Fruit fly (Drosophila melanogaster): ENCODE results near the gene Pdha.
A peak's percentile ranks its signal among the peaks of the same experiment; 100 is the strongest.

The Pdha gene

DNA sequence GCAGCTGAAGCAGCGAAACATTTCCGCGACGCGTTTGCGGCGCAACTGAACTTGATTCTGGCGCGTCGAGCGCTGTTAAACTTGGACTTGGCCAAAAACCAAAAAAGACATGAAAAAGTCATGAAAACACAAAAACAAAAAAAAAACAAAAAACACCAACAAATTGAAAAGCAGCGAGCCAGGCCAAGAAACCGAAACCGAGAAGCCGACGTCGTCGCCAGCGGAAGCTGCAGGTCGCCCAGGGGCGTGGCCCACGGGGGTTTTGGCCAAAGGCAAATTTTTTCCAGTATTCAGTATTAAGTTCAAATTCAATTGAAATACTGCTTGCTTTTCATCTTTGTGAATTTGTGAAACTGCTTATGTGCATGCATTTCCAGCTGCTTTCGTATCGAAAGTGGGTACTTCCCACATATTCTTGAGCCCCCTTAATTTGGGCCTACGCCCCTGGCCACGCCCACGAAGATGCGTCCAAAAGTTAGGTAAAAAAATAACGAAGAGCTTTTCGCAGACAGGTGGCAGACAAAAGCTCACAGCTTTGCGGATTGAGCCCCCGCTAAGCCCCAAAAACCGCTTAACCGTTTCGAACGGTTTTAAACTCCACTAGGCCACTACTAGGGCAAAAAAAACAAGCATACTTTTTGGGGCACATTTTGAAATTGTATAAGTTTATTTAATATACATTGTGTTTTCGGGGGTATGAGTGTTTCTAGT, 35.3 kb upstream of the Pdha start, which contains the start of gene CG3009:
CG3009 (minus strand) TSS at position 51 of the 711 bp plus-strand sequence.
- TF ChIP-seq CG8632 (GFP tag; optimal IDR thresholded peaks at IDR 0.05) = peak; percentile 97
- TF ChIP-seq vri (GFP tag; optimal IDR thresholded peaks at IDR 0.05) = peak; percentile 97
- TF ChIP-seq achi (GFP tag; optimal IDR thresholded peaks at IDR 0.05) = peak; percentile 97
- peak; percentile 99 for TF ChIP-seq esn (GFP tag; optimal IDR thresholded peaks at IDR 0.05)
- TF ChIP-seq Eip78C (GFP tag) = peak; percentile 99
- peak; percentile 97 for TF ChIP-seq acj6 (GFP tag; optimal IDR thresholded peaks at IDR 0.05)
- peak; percentile 96 for TF ChIP-seq CG10669 (GFP tag; optimal IDR thresholded peaks at IDR 0.05)
- peak; percentile 95 for TF ChIP-seq fd59A (GFP tag; optimal IDR thresholded peaks at IDR 0.05)
- TF ChIP-seq pdm3 (GFP tag; optimal IDR thresholded peaks at IDR 0.05) = peak; percentile 98
- peak; percentile 98 for TF ChIP-seq Hr39 (GFP tag; optimal IDR thresholded peaks at IDR 0.05)
- peak; percentile 94 for TF ChIP-seq CG3032 (tag; optimal IDR thresholded peaks at IDR 0.05)
- peak; percentile 99 for TF ChIP-seq CG6792 (GFP tag; optimal IDR thresholded peaks at IDR 0.05)
- peak; percentile 95 for TF ChIP-seq fd85E (GFP tag; optimal IDR thresholded peaks at IDR 0.05)
- peak; percentile 96 for TF ChIP-seq Lpt (GFP tag; optimal IDR thresholded peaks at IDR 0.05)
- peak; percentile 93 for TF ChIP-seq CG11294 (GFP tag; IDR thresholded peaks at IDR 0.05)
- TF ChIP-seq Sox15 (GFP tag; optimal IDR thresholded peaks at IDR 0.05) = peak; percentile 96
- TF ChIP-seq CG8119 (GFP tag; IDR thresholded peaks at IDR 0.05) = peak; percentile 98
- peak; percentile 96 for TF ChIP-seq CG6854 (GFP tag; optimal IDR thresholded peaks at IDR 0.05)
- TF ChIP-seq Gug (GFP tag; IDR thresholded peaks at IDR 0.05) = peak; percentile 96
- TF ChIP-seq Sox14 (GFP tag; optimal IDR thresholded peaks at IDR 0.05) = peak; percentile 97
- peak; percentile 79 for TF ChIP-seq Eip93F (GFP tag; optimal IDR thresholded peaks at IDR 0.05)
- TF ChIP-seq CG31627 (GFP tag; optimal IDR thresholded peaks at IDR 0.05) = peak; percentile 98
- TF ChIP-seq cyc (GFP tag; optimal IDR thresholded peaks at IDR 0.05) = peak; percentile 98
- peak; percentile 92 to 97 for TF ChIP-seq ss (GFP tag; optimal IDR thresholded peaks at IDR 0.05)
- peak; percentile 98 for TF ChIP-seq Ets21C (GFP tag; optimal IDR thresholded peaks at IDR 0.05)
- peak; percentile 96 for TF ChIP-seq CG11762 (GFP tag; optimal IDR thresholded peaks at IDR 0.05; ENCODE audit: insufficient read depth)
- TF ChIP-seq Ets96B (tag; optimal IDR thresholded peaks at IDR 0.05) = peak; percentile 96
- TF ChIP-seq salr (GFP tag; optimal IDR thresholded peaks at IDR 0.05) = peak; percentile 90 to 94
- TF ChIP-seq fkh (GFP tag; optimal IDR thresholded peaks at IDR 0.05) = peak; percentile 80
- peak; percentile 58 for TF ChIP-seq Hr38 (GFP tag; optimal IDR thresholded peaks at IDR 0.05)
- TF ChIP-seq CG32006 (GFP tag; optimal IDR thresholded peaks at IDR 0.05) = peak; percentile 98
- TF ChIP-seq CG10631 (GFP tag; optimal IDR thresholded peaks at IDR 0.05) = peak; percentile 97
- TF ChIP-seq svp (GFP tag) = peak; percentile 99
- peak; percentile 97 for TF ChIP-seq OdsH (GFP tag; optimal IDR thresholded peaks at IDR 0.05)
- TF ChIP-seq CG6808 (GFP tag; optimal IDR thresholded peaks at IDR 0.05) = peak; percentile 95
- peak; percentile 99 for TF ChIP-seq topi (GFP tag; optimal IDR thresholded peaks at IDR 0.05)
- TF ChIP-seq CG1621 (tag; optimal IDR thresholded peaks at IDR 0.05) = peak; percentile 96
- peak; percentile 98 for TF ChIP-seq CG7368 (GFP tag; optimal IDR thresholded peaks at IDR 0.05)
- TF ChIP-seq Met (GFP tag; optimal IDR thresholded peaks at IDR 0.05) = peak; percentile 98
- TF ChIP-seq Hr4 (GFP tag; optimal IDR thresholded peaks at IDR 0.05) = peak; percentile 97
- peak; percentile 98 for TF ChIP-seq Smox (GFP tag; optimal IDR thresholded peaks at IDR 0.05)
- TF ChIP-seq CG4318 (GFP tag; optimal IDR thresholded peaks at IDR 0.05) = peak; percentile 96
- TF ChIP-seq Sox102F (GFP tag; optimal IDR thresholded peaks at IDR 0.05) = peak; percentile 98
- TF ChIP-seq CG6163 (GFP tag; IDR thresholded peaks at IDR 0.05) = peak; percentile 98
- peak; percentile 97 for TF ChIP-seq CG34406 (GFP tag; optimal IDR thresholded peaks at IDR 0.05)
- peak; percentile 93 for TF ChIP-seq CG9139 (GFP tag; optimal IDR thresholded peaks at IDR 0.05)
- peak; percentile 93 for TF ChIP-seq dsx (GFP tag; optimal IDR thresholded peaks at IDR 0.05; ENCODE audit: poor library complexity, severe bottlenecking)
- TF ChIP-seq CG6276 (GFP tag; optimal IDR thresholded peaks at IDR 0.05) = peak; percentile 95
- TF ChIP-seq CG16779 (tag; optimal IDR thresholded peaks at IDR 0.05) = peak; percentile 95
- TF ChIP-seq CG15336 (GFP tag; IDR thresholded peaks at IDR 0.05) = peak; percentile 98
